Fruit fly (Drosophila melanogaster): ENCODE measurements around the gene VhaSFD.

DNA sequence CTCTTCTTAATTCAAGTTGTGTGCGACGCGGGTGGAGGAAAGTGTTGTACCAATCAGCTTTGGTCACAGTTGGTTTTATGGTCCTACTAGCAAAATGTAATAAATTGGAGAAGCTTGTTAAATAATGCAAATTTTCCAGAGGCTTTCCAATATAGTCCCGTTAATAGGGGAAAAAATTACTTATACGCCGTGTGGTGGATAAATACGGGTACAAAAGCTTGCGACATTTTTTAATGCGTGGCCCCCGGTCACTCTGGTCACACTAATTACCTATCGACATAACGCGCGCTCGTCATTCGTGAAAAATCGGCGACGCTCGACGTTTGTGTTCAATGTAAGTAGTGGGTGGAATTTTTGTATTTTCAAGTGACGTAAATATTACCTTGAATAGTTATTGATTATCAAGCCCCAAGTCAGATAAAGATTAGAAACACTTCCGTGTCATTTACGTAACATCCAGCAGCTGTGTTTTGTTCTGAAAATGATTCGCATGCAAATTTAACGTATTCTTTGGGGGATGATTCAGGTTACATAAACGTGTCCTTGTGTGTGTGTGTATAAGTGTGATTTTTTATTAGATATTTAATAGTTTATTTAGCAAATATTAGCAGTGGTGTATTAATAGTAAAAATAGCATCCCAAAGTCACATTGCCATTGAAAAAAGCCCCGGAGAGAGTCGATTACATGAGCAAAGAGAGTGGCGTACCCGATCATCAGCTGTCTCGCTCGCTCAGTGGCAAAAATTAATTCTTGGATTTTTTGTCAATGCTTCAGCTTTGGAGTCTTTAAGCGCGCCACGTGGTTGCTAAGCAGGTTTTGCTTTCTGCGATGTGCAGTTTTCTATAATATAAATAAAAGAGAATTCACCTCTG, 7.7 kb downstream of the VhaSFD start, which contains the start of gene Cyt-c-p:
- TF ChIP-seq CG8478 (optimal IDR thresholded peaks at IDR 0.05): no peak
- TF ChIP-seq CTCF (optimal IDR thresholded peaks at IDR 0.05): no peak
